Worm (Caenorhabditis elegans): Measurements from ENCODE around the gene T21E8.7.

- no peak for TF ChIP-seq mdl-1 (tag; optimal IDR thresholded peaks at IDR 0.05)
- TF ChIP-seq ztf-11 (tag; optimal IDR thresholded peaks at IDR 0.05), result no peak
- TF ChIP-seq aly-2 (tag; optimal IDR thresholded peaks at IDR 0.05), result no peak
- TF ChIP-seq ZK546.5 (tag; optimal IDR thresholded peaks at IDR 0.05), result no peak
- TF ChIP-seq lin-13 (GFP tag; optimal IDR thresholded peaks at IDR 0.05), result no peak
- no peak for TF ChIP-seq R02D3.7 (tag; optimal IDR thresholded peaks at IDR 0.05)
- no peak for TF ChIP-seq alr-1 (tag; optimal IDR thresholded peaks at IDR 0.05)
- no peak for TF ChIP-seq blmp-1 (tag; optimal IDR thresholded peaks at IDR 0.05; ENCODE audit: insufficient read depth)
- no peak for TF ChIP-seq skn-1 (tag; optimal IDR thresholded peaks at IDR 0.05)
- TF ChIP-seq nhr-77 (tag; optimal IDR thresholded peaks at IDR 0.05), result no peak
These were observed 45.8 kb downstream of the T21E8.7 start, which contains the start of gene dgn-1 for ce11 chrX:10928948-10929563.

Measured in whole organism, L2 larva.